Worm (Caenorhabditis elegans) whole organism, L2 larva: ENCODE data around the gene crb-3.
A peak's percentile ranks its signal among the peaks of the same experiment; 100 is the strongest.

Experiments
- C34F6.9 ChIP-seq: fragments of 150-350 bp; optimal IDR thresholded peaks from 2 replicates; lab custom pipeline; 2014; ENCODE audit warnings: missing biosample characterization, missing genetic modification characterization
- ama-1 ChIP-seq: fragments of 150-350 bp; optimal IDR thresholded peaks from 2 replicates; lab custom pipeline; 2018; ENCODE audit warnings: inconsistent platforms
- elt-1 ChIP-seq: fragments of 150-350 bp; optimal IDR thresholded peaks from 2 replicates; lab custom pipeline; 2014; ENCODE audit warnings: missing biosample characterization, missing genetic modification characterization
- lin-39 ChIP-seq: fragments of 150-350 bp; optimal IDR thresholded peaks from 2 replicates; lab custom pipeline; 2014; ENCODE audit warnings: missing biosample characterization, missing genetic modification reagents, missing genetic modification characterization
- nhr-11 ChIP-seq: fragments of 150-350 bp; optimal IDR thresholded peaks from 2 replicates; lab custom pipeline; 2014; ENCODE audit warnings: missing biosample characterization, missing genetic modification characterization
- nhr-237 ChIP-seq: fragments of 150-350 bp; optimal IDR thresholded peaks from 2 replicates; lab custom pipeline; 2014; ENCODE audit warnings: missing biosample characterization, missing genetic modification characterization
- nhr-25 ChIP-seq: fragments of 150-350 bp; sonication (generic microtip); optimal IDR thresholded peaks from 3 replicates; lab custom pipeline; 2014; ENCODE audit warnings: missing biosample characterization, missing genetic modification characterization
- nhr-6 ChIP-seq: fragments of 150-350 bp; optimal IDR thresholded peaks from 2 replicates; lab custom pipeline; 2014; ENCODE audit warnings: missing biosample characterization, missing genetic modification characterization
- sma-3 ChIP-seq: sonication (generic microtip); optimal IDR thresholded peaks from 2 replicates; lab custom pipeline; 2016; ENCODE audit warnings: missing genetic modification reagents, missing genetic modification characterization, missing compliant biosample characterization
- sma-9 ChIP-seq, 2 experiments: fragments of 150-350 bp in 1 of 2; sonication (generic microtip) in 1 of 2; optimal IDR thresholded peaks; 2 replicates each; lab custom pipeline; 2014 to 2016; ENCODE audit warnings: missing genetic modification characterization in 2 of 2, mild to moderate bottlenecking in 1 of 2, missing biosample characterization in 1 of 2, missing compliant biosample characterization in 1 of 2, missing genetic modification reagents in 1 of 2, moderate library complexity in 1 of 2

- TF ChIP-seq C34F6.9 (tag; lab: Kevin White, UChicago), result no peak
- TF ChIP-seq ama-1 (lab: Kevin White, UChicago), result no peak
- TF ChIP-seq nhr-25 (tag; lab: Kevin White, UChicago), result no peak
- no peak for TF ChIP-seq elt-1 (tag; lab: Kevin White, UChicago)
- no peak for TF ChIP-seq sma-3 (GFP tag; lab: Kevin White, UChicago)
- no peak for TF ChIP-seq nhr-237 (tag; lab: Kevin White, UChicago)
- no peak for TF ChIP-seq nhr-11 (tag; lab: Kevin White, UChicago)
- TF ChIP-seq nhr-6 (tag; lab: Kevin White, UChicago), result no peak
- no peak for TF ChIP-seq lin-39 (tag; lab: Kevin White, UChicago)
- TF ChIP-seq sma-9 (GFP tag; optimal IDR thresholded peaks at IDR 0.05; lab: Kevin White, UChicago), result peak; percentile 38
- no peak for TF ChIP-seq sma-9 (tag; optimal IDR thresholded peaks at IDR 0.05; lab: Kevin White, UChicago)
Measured at ce11 chrX:9212675-9213074, 9.1 kb downstream of the crb-3 start.
